Worm (Caenorhabditis elegans) whole organism, L4/young adult: ENCODE data around the gene Y38C1AA.19.

Source experiments
- W03F9.2 ChIP-seq: fragments of 150-350 bp; optimal IDR thresholded peaks from 2 replicates; lab custom pipeline; 2014; ENCODE audit warnings: missing biosample characterization, missing genetic modification characterization
- dao-5 ChIP-seq: sonication (generic microtip); optimal IDR thresholded peaks from 2 replicates; lab custom pipeline; 2016; ENCODE audit warnings: missing genotype, missing genetic modification characterization, moderate library complexity, missing compliant biosample characterization
- him-1 ChIP-seq: sonication (generic microtip); optimal IDR thresholded peaks from 2 replicates; lab custom pipeline; 2016; ENCODE audit warnings: missing genotype, missing genetic modification reagents, missing genetic modification characterization, missing compliant biosample characterization

DNA sequence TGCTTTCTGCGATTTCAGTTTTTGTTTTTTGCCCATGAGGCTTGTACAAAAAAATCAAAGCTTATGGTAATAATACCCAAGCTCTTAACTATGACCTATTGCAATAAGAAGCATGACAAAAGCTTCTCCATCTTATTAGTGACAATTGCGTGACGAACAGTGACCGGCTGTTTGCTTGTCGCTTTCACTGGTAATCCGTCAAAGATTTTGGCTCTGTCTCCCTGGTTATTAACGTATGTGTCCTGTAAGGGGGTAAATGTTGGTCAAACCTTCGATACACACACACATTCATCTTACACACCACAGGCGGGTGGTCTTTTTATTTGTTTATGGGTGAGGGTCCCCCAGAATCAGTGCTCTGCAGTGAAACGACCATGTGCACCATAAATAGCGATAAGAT lies 14.2 kb downstream of the Y38C1AA.19 start:
- TF ChIP-seq him-1 (no peak), dao-5 (tag; lab: Kevin White, UChicago) (no peak), W03F9.2 (no peak)
